Worm (Caenorhabditis elegans) whole organism, midembryonic: ENCODE results near the gene C25D7.10.

Experiments used
- T22C8.4 ChIP-seq: fragments of 200-800 bp; sonication (Bioruptor generic); IDR thresholded peaks from 2 replicates; pipeline ENCODE4 v1.3.6; 2022; ENCODE audit warnings: missing genetic modification characterization, missing compliant biosample characterization
- cog-1 ChIP-seq: sonication (generic microtip); optimal IDR thresholded peaks from 2 replicates; lab custom pipeline; 2016; ENCODE audit warnings: missing genetic modification characterization, missing compliant biosample characterization
- flt-1 ChIP-seq: fragments of 200-800 bp; sonication (Bioruptor generic); IDR thresholded peaks from 2 replicates; pipeline ENCODE4 v1.3.6; 2022; ENCODE audit warnings: missing genetic modification characterization, missing compliant biosample characterization
- klf-2 ChIP-seq: fragments of 200-800 bp; sonication (Bioruptor generic); conservative IDR thresholded peaks from 2 replicates; pipeline ENCODE4 v1.3.6; 2022; ENCODE audit warnings: missing genetic modification reagents, missing genetic modification characterization, missing compliant biosample characterization
- med-1 ChIP-seq: sonication (generic microtip); optimal IDR thresholded peaks from 2 replicates; lab custom pipeline; 2017; ENCODE audit warnings: missing genetic modification characterization, mild to moderate bottlenecking, missing compliant biosample characterization, antibody characterized with exemption, missing genetic modification reagents; ENCODE audit not compliant: insufficient read depth
- ref-1 ChIP-seq: fragments of 200-800 bp; sonication (Bioruptor generic); conservative IDR thresholded peaks from 2 replicates; pipeline ENCODE4 v1.3.6; 2022; ENCODE audit warnings: missing genetic modification reagents, missing genetic modification characterization, missing compliant biosample characterization
- tab-1 ChIP-seq: fragments of 200-800 bp; sonication (Bioruptor generic); IDR thresholded peaks from 2 replicates; pipeline ENCODE4 v1.3.6; 2022; ENCODE audit warnings: missing genetic modification characterization, missing compliant biosample characterization
- ztf-23 ChIP-seq: fragments of 200-800 bp; sonication (Bioruptor generic); IDR thresholded peaks from 2 replicates; pipeline ENCODE4 v1.3.6; 2022; ENCODE audit warnings: missing genetic modification reagents, missing genetic modification characterization, missing compliant biosample characterization
- ztf-29 ChIP-seq: fragments of 200-800 bp; sonication (Bioruptor generic); IDR thresholded peaks from 2 replicates; pipeline ENCODE4 v1.3.6; 2022; ENCODE audit warnings: missing genetic modification reagents, missing genetic modification characterization, missing compliant biosample characterization

DNA sequence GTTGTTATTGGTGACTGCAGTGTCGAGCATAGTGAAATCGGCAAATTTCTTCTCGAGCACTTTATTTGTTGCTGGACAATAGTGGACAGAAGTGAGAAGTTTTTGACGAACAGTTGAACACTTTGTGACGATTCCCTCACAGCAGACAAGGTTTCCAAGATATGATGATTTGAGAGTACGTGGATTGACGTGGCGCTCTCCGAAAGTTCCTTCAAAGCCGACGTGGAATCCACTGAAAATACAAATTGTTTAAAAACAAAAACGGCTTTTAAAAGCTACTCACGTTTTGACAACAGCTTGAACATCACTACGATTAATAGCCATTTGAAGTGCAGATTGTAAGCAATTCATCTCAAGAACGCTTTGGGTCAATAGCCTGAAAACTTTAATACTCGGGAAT is 8.3 kb upstream of the C25D7.10 start:
- TF ChIP-seq med-1 (GFP tag; lab: Kevin White, UChicago), result no peak
- TF ChIP-seq ref-1, result no peak
- TF ChIP-seq tab-1 (GFP tag; lab: Robert Waterston, UW), result no peak
- TF ChIP-seq ztf-23 (GFP tag; lab: Robert Waterston, UW), result no peak
- TF ChIP-seq ztf-29 (GFP tag; lab: Robert Waterston, UW), result no peak
- TF ChIP-seq flt-1, result no peak
- TF ChIP-seq T22C8.4 (GFP tag; lab: Robert Waterston, UW), result no peak
- no peak for TF ChIP-seq klf-2 (GFP tag; lab: Robert Waterston, UW)
- no peak for TF ChIP-seq cog-1
